Worm (Caenorhabditis elegans) whole organism, midembryonic: ENCODE data around the gene C34C12.12.
A peak's percentile ranks its signal among the peaks of the same experiment; 100 is the strongest.

Source experiments
- T22C8.4 ChIP-seq: fragments of 200-800 bp; sonication (Bioruptor generic); IDR thresholded peaks from 2 replicates; pipeline ENCODE4 v1.3.6; 2022; ENCODE audit warnings: missing genetic modification characterization, missing compliant biosample characterization
- cog-1 ChIP-seq: sonication (generic microtip); optimal IDR thresholded peaks from 2 replicates; lab custom pipeline; 2016; ENCODE audit warnings: missing genetic modification characterization, missing compliant biosample characterization
- flt-1 ChIP-seq: fragments of 200-800 bp; sonication (Bioruptor generic); IDR thresholded peaks from 2 replicates; pipeline ENCODE4 v1.3.6; 2022; ENCODE audit warnings: missing genetic modification characterization, missing compliant biosample characterization
- klf-2 ChIP-seq: fragments of 200-800 bp; sonication (Bioruptor generic); conservative IDR thresholded peaks from 2 replicates; pipeline ENCODE4 v1.3.6; 2022; ENCODE audit warnings: missing genetic modification reagents, missing genetic modification characterization, missing compliant biosample characterization
- med-1 ChIP-seq: sonication (generic microtip); optimal IDR thresholded peaks from 2 replicates; lab custom pipeline; 2017; ENCODE audit warnings: missing genetic modification characterization, mild to moderate bottlenecking, missing compliant biosample characterization, antibody characterized with exemption, missing genetic modification reagents; ENCODE audit not compliant: insufficient read depth
- ref-1 ChIP-seq: fragments of 200-800 bp; sonication (Bioruptor generic); conservative IDR thresholded peaks from 2 replicates; pipeline ENCODE4 v1.3.6; 2022; ENCODE audit warnings: missing genetic modification reagents, missing genetic modification characterization, missing compliant biosample characterization
- tab-1 ChIP-seq: fragments of 200-800 bp; sonication (Bioruptor generic); IDR thresholded peaks from 2 replicates; pipeline ENCODE4 v1.3.6; 2022; ENCODE audit warnings: missing genetic modification characterization, missing compliant biosample characterization
- ztf-23 ChIP-seq: fragments of 200-800 bp; sonication (Bioruptor generic); IDR thresholded peaks from 2 replicates; pipeline ENCODE4 v1.3.6; 2022; ENCODE audit warnings: missing genetic modification reagents, missing genetic modification characterization, missing compliant biosample characterization
- ztf-29 ChIP-seq: fragments of 200-800 bp; sonication (Bioruptor generic); IDR thresholded peaks from 2 replicates; pipeline ENCODE4 v1.3.6; 2022; ENCODE audit warnings: missing genetic modification reagents, missing genetic modification characterization, missing compliant biosample characterization

C34C12.12 gene

DNA sequence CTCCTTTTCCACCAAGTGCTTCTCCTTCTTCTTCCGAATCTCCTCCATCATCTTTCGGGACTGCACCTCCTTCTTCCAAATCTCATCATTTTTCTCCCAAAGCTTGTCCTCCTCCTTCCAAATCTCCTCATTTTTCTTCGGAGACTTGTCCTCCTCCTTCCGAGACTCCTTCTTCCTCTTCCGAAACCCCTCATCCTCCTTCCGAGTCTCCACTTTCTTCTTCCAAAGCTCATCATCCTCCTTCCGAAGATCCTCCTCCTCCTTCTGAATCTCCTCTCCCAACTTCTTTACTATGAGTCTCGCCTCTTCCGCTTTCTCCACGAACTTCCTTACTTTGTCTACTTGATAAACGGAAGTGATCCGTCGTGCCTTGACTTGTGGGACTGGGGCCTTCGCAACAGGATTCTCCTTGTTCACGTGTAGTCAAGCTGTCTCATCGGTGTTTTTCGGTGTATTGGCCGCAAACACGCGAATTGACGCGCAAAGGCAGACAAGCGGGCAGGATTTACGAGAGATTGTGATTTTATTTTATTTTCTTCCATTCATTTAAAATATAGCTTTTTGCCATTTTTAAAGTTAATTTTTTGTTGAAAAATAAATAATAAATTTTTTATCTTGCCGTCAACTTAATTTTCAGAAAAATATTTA is at the start of gene C34C12.12, which contains the start of gene K01A11.3:
C34C12.12 (plus strand) TSS at position 632 of the 648 bp plus-strand sequence.
K01A11.3 (minus strand) TSS at position 51 of the 648 bp plus-strand sequence.
- TF ChIP-seq ztf-23 (GFP tag; lab: Robert Waterston, UW) (no peak), ref-1 (GFP tag; lab: Robert Waterston, UW) (no peak), klf-2 (GFP tag; lab: Robert Waterston, UW) (no peak), T22C8.4 (GFP tag; lab: Robert Waterston, UW) (no peak), med-1 (GFP tag; lab: Kevin White, UChicago) (no peak), cog-1 (tag; lab: Kevin White, UChicago) (no peak), tab-1 (GFP tag; lab: Robert Waterston, UW) (no peak), ztf-29 (GFP tag; lab: Robert Waterston, UW) (no peak), flt-1 (GFP tag; lab: Robert Waterston, UW) (no peak)

ce11 chrIII:3404354-3404913 is 48.6 kb upstream of the C34C12.12 start, which contains the start of the genes npp-9 and F59A2.5:
TSS of gene npp-9 (minus strand) at chrIII:3404479.
TSS of gene F59A2.5 (plus strand) at chrIII:3404863.
- no peak for TF ChIP-seq cog-1 (tag; lab: Kevin White, UChicago)

ce11 chrIII:3405535-3405934 is 47.5 kb upstream of the C34C12.12 start, which contains the start of gene golg-4:
TSS of gene golg-4 (plus strand) at chrIII:3405568.
- TF ChIP-seq ztf-29 (GFP tag; lab: Robert Waterston, UW) (no peak), T22C8.4 (GFP tag; lab: Robert Waterston, UW) (peak; percentile 68; the same call in 1 of the 2 replicates)

DNA sequence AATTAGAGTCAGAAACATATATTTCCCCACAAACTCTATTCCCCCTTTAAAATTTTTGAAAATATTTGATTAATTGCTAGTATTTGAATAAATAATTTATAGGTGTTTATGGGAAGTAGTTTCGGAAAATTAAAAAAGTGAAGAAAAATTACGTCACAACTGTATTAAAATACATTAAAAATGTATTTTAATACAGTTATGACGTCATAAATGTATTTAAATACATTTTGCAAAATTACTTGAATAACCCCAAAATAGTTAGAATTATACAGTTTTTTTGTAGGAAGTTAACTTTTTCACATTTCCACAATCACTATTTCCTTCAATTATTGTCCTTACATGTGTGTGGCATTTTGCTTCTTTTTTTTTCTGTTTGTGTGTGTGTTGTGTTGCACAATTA is 39.6 kb upstream of the C34C12.12 start:
- TF ChIP-seq T22C8.4 (GFP tag; lab: Robert Waterston, UW) (no peak), tab-1 (GFP tag; lab: Robert Waterston, UW) (no peak)

- TF ChIP-seq med-1 (GFP tag; lab: Kevin White, UChicago), result no peak
- TF ChIP-seq cog-1 (tag; lab: Kevin White, UChicago), result no peak
- TF ChIP-seq tab-1 (GFP tag; lab: Robert Waterston, UW), result no peak
- no peak for TF ChIP-seq klf-2 (GFP tag; lab: Robert Waterston, UW)
- TF ChIP-seq T22C8.4 (GFP tag; lab: Robert Waterston, UW), result no peak
- no peak for TF ChIP-seq flt-1 (GFP tag; lab: Robert Waterston, UW)
- no peak for TF ChIP-seq ztf-23 (GFP tag; lab: Robert Waterston, UW)
- no peak for TF ChIP-seq ref-1 (GFP tag; lab: Robert Waterston, UW)
- no peak for TF ChIP-seq ztf-29 (GFP tag; lab: Robert Waterston, UW)
Observed at ce11 chrIII:3414412-3414811, 38.6 kb upstream of the C34C12.12 start.

ce11 chrIII:3417453-3417852 is 35.5 kb upstream of the C34C12.12 start:
- no peak for TF ChIP-seq ref-1 (GFP tag; lab: Robert Waterston, UW)
- no peak for TF ChIP-seq med-1 (GFP tag; lab: Kevin White, UChicago)
- TF ChIP-seq klf-2 (GFP tag; lab: Robert Waterston, UW), result no peak
- TF ChIP-seq ztf-23 (GFP tag; lab: Robert Waterston, UW), result no peak
- no peak for TF ChIP-seq tab-1 (GFP tag; lab: Robert Waterston, UW)

DNA sequence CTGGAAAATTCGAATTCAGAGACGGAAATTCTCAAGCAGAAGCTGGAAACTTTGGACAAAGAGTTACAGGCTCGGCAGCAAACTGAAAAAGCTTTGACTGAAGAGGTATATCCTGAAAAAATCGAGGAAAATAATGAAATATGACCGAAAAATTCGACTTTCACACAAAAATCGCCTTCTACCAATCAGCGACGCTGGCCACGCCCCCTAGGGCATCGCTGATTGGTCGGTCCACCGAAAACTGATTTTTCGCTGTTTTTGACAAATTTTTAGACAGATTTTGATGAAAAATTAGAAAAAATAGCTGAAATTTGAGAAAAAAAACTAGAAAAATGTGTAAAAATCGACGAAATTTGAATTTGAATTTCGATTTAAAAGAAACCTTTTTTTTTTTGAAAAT is 34.1 kb upstream of the C34C12.12 start:
- TF ChIP-seq ref-1 (GFP tag; lab: Robert Waterston, UW), result no peak
- TF ChIP-seq ztf-23 (GFP tag; lab: Robert Waterston, UW), result no peak
- no peak for TF ChIP-seq klf-2 (GFP tag; lab: Robert Waterston, UW)
- TF ChIP-seq T22C8.4 (GFP tag; lab: Robert Waterston, UW), result no peak
- TF ChIP-seq med-1 (GFP tag; lab: Kevin White, UChicago), result no peak
- TF ChIP-seq ztf-29 (GFP tag; lab: Robert Waterston, UW), result no peak
- no peak for TF ChIP-seq tab-1 (GFP tag; lab: Robert Waterston, UW)
- TF ChIP-seq flt-1 (GFP tag; lab: Robert Waterston, UW), result no peak
- TF ChIP-seq cog-1 (tag; lab: Kevin White, UChicago), result no peak

ce11 chrIII:3423924-3424323 is 29.1 kb upstream of the C34C12.12 start:
- TF ChIP-seq tab-1 (GFP tag; lab: Robert Waterston, UW) (no peak), ref-1 (GFP tag; lab: Robert Waterston, UW) (no peak), ztf-23 (GFP tag; lab: Robert Waterston, UW) (no peak), klf-2 (GFP tag; lab: Robert Waterston, UW) (no peak), cog-1 (tag; lab: Kevin White, UChicago) (no peak), T22C8.4 (GFP tag; lab: Robert Waterston, UW) (no peak), flt-1 (GFP tag; lab: Robert Waterston, UW) (no peak), med-1 (GFP tag; lab: Kevin White, UChicago) (no peak), ztf-29 (GFP tag; lab: Robert Waterston, UW) (no peak)

ce11 chrIII:3425438-3425837 is 27.6 kb upstream of the C34C12.12 start, which contains the start of gene metl-18:
TSS of gene metl-18 (plus strand) at chrIII:3425738.
- TF ChIP-seq ref-1 (GFP tag; lab: Robert Waterston, UW), result no peak
- TF ChIP-seq ztf-23 (GFP tag; lab: Robert Waterston, UW), result no peak
- no peak for TF ChIP-seq cog-1 (tag; lab: Kevin White, UChicago)
- TF ChIP-seq klf-2 (GFP tag; lab: Robert Waterston, UW), result no peak
- TF ChIP-seq med-1 (GFP tag; lab: Kevin White, UChicago), result no peak
- TF ChIP-seq T22C8.4 (GFP tag; lab: Robert Waterston, UW), result no peak
- no peak for TF ChIP-seq tab-1 (GFP tag; lab: Robert Waterston, UW)
- no peak for TF ChIP-seq ztf-29 (GFP tag; lab: Robert Waterston, UW)
- TF ChIP-seq flt-1 (GFP tag; lab: Robert Waterston, UW), result no peak
